Fruit fly (Drosophila melanogaster) Kc167 (cell line): ENCODE data around the gene CG15219.

Experiments used
- Sin3A ChIP-seq: fragments of >200 bp; optimal IDR thresholded peaks from 2 replicates; lab custom pipeline; 2018; ENCODE audit warnings: missing external identifiers
- psq ChIP-seq: fragments of >200 bp; optimal IDR thresholded peaks from 2 replicates; lab custom pipeline; 2017; ENCODE audit warnings: missing external identifiers
- ttk ChIP-seq: sonication (Bioruptor generic); optimal IDR thresholded peaks from 2 replicates; lab custom pipeline; 2017; ENCODE audit warnings: missing external identifiers

- no peak for TF ChIP-seq psq (lab: Kevin White, UChicago)
- no peak for TF ChIP-seq ttk (lab: Kevin White, UChicago)
- no peak for TF ChIP-seq Sin3A (lab: Kevin White, UChicago)
Measured at dm6 chr2L:22070844-22071243, 34.5 kb downstream of the CG15219 start, which contains the start of gene tplus3a.
